Fruit fly (Drosophila melanogaster) whole organism, wandering third instar larva: ENCODE measurements around the gene CG16953.

Experiments used
- Abd-B ChIP-seq: fragments of >200 bp; optimal IDR thresholded peaks from 2 replicates; lab custom pipeline; 2017; ENCODE audit warnings: missing biosample characterization, missing genetic modification characterization
- Dfd ChIP-seq: fragments of >200 bp; optimal IDR thresholded peaks from 2 replicates; lab custom pipeline; 2017; ENCODE audit warnings: missing biosample characterization, missing genetic modification characterization
- Hr83 ChIP-seq: fragments of 200-300 bp; sonication (Bioruptor generic); optimal IDR thresholded peaks from 2 replicates; lab custom pipeline; 2016; ENCODE audit warnings: missing biosample characterization, mild to moderate bottlenecking, missing genetic modification characterization, moderate library complexity; ENCODE audit not compliant: poor library complexity, severe bottlenecking
- Myc ChIP-seq: fragments of >200 bp; optimal IDR thresholded peaks from 2 replicates; lab custom pipeline; 2017
- OdsH ChIP-seq: fragments of 200-800 bp; sonication (Bioruptor generic); optimal IDR thresholded peaks from 2 replicates; lab custom pipeline; 2016; ENCODE audit warnings: missing biosample characterization, mild to moderate bottlenecking, missing genetic modification characterization
- Vsx2 ChIP-seq: fragments of 200-300, 225-300 bp; sonication (Bioruptor generic); optimal IDR thresholded peaks from 2 replicates; lab custom pipeline; 2018; ENCODE audit warnings: missing biosample characterization, missing genetic modification characterization; ENCODE audit not compliant: partially characterized antibody
- dmrt93B ChIP-seq: fragments of 200-800 bp; sonication (Bioruptor generic); optimal IDR thresholded peaks from 2 replicates; lab custom pipeline; 2018; ENCODE audit warnings: missing biosample characterization, mild to moderate bottlenecking, missing genetic modification characterization
- foxo ChIP-seq, 2 experiments: fragments of 200-800 bp; sonication (Bioruptor generic); optimal IDR thresholded peaks; 2 replicates in 1 of 2; 3 replicates in 1 of 2; lab custom pipeline; 2016 to 2017; ENCODE audit warnings: missing biosample characterization in 2 of 2, missing genetic modification characterization in 2 of 2
- h ChIP-seq: fragments of 200-800 bp; sonication (Bioruptor generic); optimal IDR thresholded peaks from 3 replicates; lab custom pipeline; 2016; ENCODE audit warnings: missing biosample characterization, mild to moderate bottlenecking, missing genetic modification characterization
- jim ChIP-seq: fragments of 175-275, 200-325 bp; sonication (Bioruptor generic); optimal IDR thresholded peaks from 2 replicates; lab custom pipeline; 2016; ENCODE audit warnings: missing biosample characterization, mild to moderate bottlenecking, missing genetic modification characterization
- pan ChIP-seq: fragments of >200 bp; optimal IDR thresholded peaks from 2 replicates; lab custom pipeline; 2017
- psq ChIP-seq: fragments of 200-800 bp; sonication (Bioruptor generic); optimal IDR thresholded peaks from 3 replicates; lab custom pipeline; 2017; ENCODE audit warnings: missing biosample characterization, mild to moderate bottlenecking, missing genetic modification characterization, moderate library complexity
- usp ChIP-seq: fragments of >200 bp; optimal IDR thresholded peaks from 2 replicates; lab custom pipeline; 2017; ENCODE audit warnings: missing biosample characterization, missing genetic modification characterization

DNA sequence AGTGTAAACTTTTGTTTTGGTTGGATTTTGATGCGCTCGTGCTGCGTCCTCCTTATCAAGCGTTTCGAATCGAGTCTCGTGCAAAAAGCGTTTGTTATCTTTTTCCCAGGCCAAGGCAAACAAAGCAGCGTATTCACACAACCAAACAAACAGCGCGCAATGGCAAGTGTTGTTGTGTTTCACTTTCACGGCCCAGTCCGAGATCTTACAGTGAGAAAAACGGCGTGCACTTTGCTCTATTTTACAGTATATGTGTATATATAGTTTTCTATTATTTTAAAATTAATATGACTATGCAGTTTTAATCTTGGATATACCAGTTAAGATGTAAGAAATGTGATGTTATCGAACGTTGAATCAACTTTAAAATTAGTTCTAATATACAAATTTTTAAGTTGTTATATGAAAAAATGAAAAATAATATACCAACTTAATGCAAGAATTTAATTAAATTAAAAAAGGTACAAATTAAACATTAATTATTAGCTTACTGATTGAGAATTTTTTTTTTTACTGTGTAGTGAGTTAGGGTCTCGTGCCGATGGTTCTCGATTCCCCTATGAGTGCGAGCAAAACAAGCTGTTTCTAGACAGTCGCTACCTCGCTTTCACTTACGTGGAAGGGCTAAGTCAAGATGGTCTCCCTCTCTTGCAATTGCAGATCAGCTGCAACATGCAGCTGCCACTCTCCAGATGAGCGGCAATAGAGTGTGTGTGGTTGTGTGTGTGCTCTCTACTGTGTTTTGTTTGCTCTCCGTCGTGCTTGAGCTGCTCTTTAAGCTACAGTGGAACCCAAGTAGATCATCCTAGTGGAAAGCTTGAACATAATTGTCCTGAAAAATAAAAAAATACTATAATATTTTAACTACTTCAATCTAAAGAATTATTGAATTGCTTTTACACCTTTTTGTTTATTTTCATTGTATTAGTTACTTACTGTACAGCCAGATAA, 8.8 kb upstream of the CG16953 start:
- no peak for TF ChIP-seq usp (GFP tag; lab: Kevin White, UChicago)
- no peak for TF ChIP-seq Abd-B (GFP tag; lab: Kevin White, UChicago)
- peak; percentile 82 for TF ChIP-seq psq
- peak; percentile 68 for TF ChIP-seq h (GFP tag; lab: Kevin White, UChicago)
- no peak for TF ChIP-seq pan
- peak; percentile 91 for TF ChIP-seq OdsH (GFP tag; lab: Kevin White, UChicago)
- TF ChIP-seq dmrt93B (GFP tag; lab: Kevin White, UChicago), result peak; percentile 69
- TF ChIP-seq foxo (GFP tag; optimal IDR thresholded peaks at IDR 0.05; lab: Kevin White, UChicago), result peak in 1 of 2 experiments; percentile 86
- no peak for TF ChIP-seq jim (GFP tag; lab: Kevin White, UChicago)
- TF ChIP-seq Dfd, result no peak
- no peak for TF ChIP-seq Myc (lab: Kevin White, UChicago)
- no peak for TF ChIP-seq Vsx2
- peak; percentile 8 for TF ChIP-seq Hr83
